Fruit fly (Drosophila melanogaster) whole organism, adult: ENCODE results near the gene Gba1a.

Experiments
- CG12768 ChIP-seq: fragments of 200-800 bp; sonication (Bioruptor generic); optimal IDR thresholded peaks from 2 replicates; lab custom pipeline; 2017; ENCODE audit warnings: missing biosample characterization, missing genetic modification characterization, mild to moderate bottlenecking, moderate library complexity, missing genetic modification reagents
- CG14711 ChIP-seq: fragments of 200-800 bp; sonication (Bioruptor generic); optimal IDR thresholded peaks from 2 replicates; lab custom pipeline; 2018; ENCODE audit warnings: missing biosample characterization, mild to moderate bottlenecking, missing genetic modification characterization, moderate library complexity
- CG1620 ChIP-seq: fragments of 200-800 bp; sonication (Bioruptor generic); optimal IDR thresholded peaks from 2 replicates; lab custom pipeline; 2016; ENCODE audit warnings: missing biosample characterization, missing genetic modification characterization
- CG33017 ChIP-seq: fragments of 200-800 bp; sonication (Bioruptor generic); optimal IDR thresholded peaks from 2 replicates; lab custom pipeline; 2018; ENCODE audit warnings: missing biosample characterization, mild to moderate bottlenecking, missing genetic modification characterization, moderate library complexity
- Clk ChIP-seq: fragments of 200-800 bp; sonication (Bioruptor generic); optimal IDR thresholded peaks from 2 replicates; lab custom pipeline; 2017; ENCODE audit warnings: missing biosample characterization, missing genetic modification characterization
- Crg-1 ChIP-seq: fragments of 200-800 bp; sonication (Bioruptor generic); optimal IDR thresholded peaks from 2 replicates; lab custom pipeline; 2016; ENCODE audit warnings: missing biosample characterization, missing genetic modification characterization
- Hr96 ChIP-seq: fragments of 200-800 bp; sonication (Bioruptor generic); optimal IDR thresholded peaks from 2 replicates; lab custom pipeline; 2016; ENCODE audit warnings: missing biosample characterization, missing genetic modification characterization
- cic ChIP-seq: fragments of 200-800 bp; sonication (Bioruptor generic); optimal IDR thresholded peaks from 2 replicates; lab custom pipeline; 2017; ENCODE audit warnings: missing biosample characterization, mild to moderate bottlenecking, missing genetic modification characterization, moderate library complexity
- cnc ChIP-seq, 2 experiments: fragments of >200 bp; optimal IDR thresholded peaks; 2 replicates each; lab custom pipeline; 2017
- kay ChIP-seq: fragments of 200-800 bp; sonication (Bioruptor generic); peaks from one replicate; lab custom pipeline; 2016; ENCODE audit warnings: missing biosample characterization, missing genetic modification characterization, borderline replicate concordance
- ovo ChIP-seq: fragments of 200-800 bp; sonication (Bioruptor generic); optimal IDR thresholded peaks from 2 replicates; lab custom pipeline; 2016; ENCODE audit warnings: missing biosample characterization, missing genetic modification characterization
- toe ChIP-seq: fragments of 200-800 bp; sonication (Bioruptor generic); optimal IDR thresholded peaks from 2 replicates; lab custom pipeline; 2016; ENCODE audit warnings: missing biosample characterization, missing genetic modification characterization

dm6 chr3R:23718297-23718941 lies 18.0 kb downstream of the Gba1a start, which contains the start of gene nau:
- TF ChIP-seq Crg-1 (GFP tag; lab: Kevin White, UChicago) (no peak), Clk (GFP tag; lab: Kevin White, UChicago) (no peak), cnc (optimal IDR thresholded peaks at IDR 0.05; lab: Kevin White, UChicago) (no peak), CG1620 (GFP tag; lab: Kevin White, UChicago) (no peak), CG12768 (GFP tag; lab: Kevin White, UChicago) (no peak), Hr96 (GFP tag; lab: Kevin White, UChicago) (no peak), CG14711 (no peak), CG33017 (tag; lab: Kevin White, UChicago) (no peak), toe (GFP tag; lab: Kevin White, UChicago) (no peak), cic (GFP tag; lab: Kevin White, UChicago) (no peak), kay (GFP tag; lab: Kevin White, UChicago) (no peak), ovo (GFP tag; lab: Kevin White, UChicago) (no peak)
